Worm (Caenorhabditis elegans): ENCODE results near the gene srh-190.

The srh-190 gene

DNA sequence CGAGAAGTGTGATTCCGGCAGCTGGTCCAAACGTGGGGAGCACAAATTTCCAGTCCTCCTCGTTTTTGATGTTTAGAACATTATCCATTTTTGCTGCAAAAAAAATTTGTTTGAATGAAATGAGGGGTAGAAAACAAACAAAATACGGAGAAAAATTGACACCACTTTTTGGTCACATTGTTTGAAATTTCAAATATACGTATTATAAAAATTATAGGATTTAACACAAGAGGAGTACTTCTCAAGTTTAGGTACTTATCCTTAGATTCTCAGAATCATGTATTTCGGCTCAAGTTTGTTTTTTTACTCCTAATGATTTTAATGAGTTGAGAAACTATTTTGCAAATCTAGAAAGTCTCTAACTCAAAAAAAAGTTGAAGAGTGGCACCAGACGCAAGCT is 11.0 kb upstream of the srh-190 start, which contains the start of gene C17E7.12:
Gene C17E7.12 (minus strand): TSS at position 101 of the 400 bp plus-strand sequence.
- TF ChIP-seq unc-62 (GFP tag; optimal IDR thresholded peaks at IDR 0.05), result no peak

DNA sequence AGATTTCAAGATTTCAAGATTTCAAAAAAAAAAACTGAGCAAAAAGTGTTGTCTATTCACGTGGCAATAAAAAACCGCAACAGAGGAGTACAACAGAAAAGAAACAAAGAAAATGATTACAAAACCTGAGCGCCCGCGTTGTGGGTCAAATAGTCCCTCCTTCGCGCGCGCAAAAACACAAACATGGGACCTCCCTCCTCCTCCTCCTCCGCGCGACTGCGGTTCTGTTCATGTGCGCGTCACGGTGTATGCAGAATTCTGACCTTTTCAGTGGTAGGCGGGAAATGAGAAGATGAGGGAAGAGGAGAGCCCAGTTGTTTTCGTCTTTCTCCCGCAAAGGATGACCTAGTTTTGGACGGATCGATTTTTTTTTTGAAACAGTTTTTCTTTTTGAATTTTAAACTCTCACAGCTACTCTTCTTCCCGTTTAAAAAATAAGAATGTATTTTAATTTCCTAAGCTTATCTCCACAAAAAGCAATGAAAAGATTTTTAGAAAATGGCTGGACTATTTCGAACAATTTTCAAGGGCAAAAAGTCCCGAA is 10.5 kb upstream of the srh-190 start, which contains the start of gene C17E7.4:
Gene C17E7.4 (plus strand): TSS at position 494 of the 544 bp plus-strand sequence.
- TF ChIP-seq unc-62 (GFP tag; optimal IDR thresholded peaks at IDR 0.05), result no peak

DNA sequence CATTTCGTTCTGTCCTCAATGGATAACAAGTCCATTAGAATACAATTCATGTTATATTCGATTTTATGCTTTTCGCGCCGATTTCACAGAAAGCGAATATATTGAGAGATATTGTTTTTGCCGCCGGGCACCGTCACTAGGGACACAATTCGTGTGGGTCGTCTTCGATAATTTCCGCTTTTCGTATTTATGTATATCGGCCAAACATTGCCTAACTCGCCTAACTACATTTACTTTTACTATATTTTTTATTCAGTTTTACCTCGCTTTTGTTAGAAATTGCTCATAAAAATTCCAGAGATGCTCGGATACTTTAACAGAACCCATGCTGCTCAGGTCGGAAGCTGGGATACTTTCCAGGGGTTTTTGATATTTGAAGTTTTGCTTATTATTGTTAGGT is 8.2 kb upstream of the srh-190 start, which contains the start of gene sre-9:
Gene sre-9 (plus strand): TSS at position 301 of the 400 bp plus-strand sequence.
- TF ChIP-seq unc-62 (GFP tag; optimal IDR thresholded peaks at IDR 0.05), result no peak

DNA sequence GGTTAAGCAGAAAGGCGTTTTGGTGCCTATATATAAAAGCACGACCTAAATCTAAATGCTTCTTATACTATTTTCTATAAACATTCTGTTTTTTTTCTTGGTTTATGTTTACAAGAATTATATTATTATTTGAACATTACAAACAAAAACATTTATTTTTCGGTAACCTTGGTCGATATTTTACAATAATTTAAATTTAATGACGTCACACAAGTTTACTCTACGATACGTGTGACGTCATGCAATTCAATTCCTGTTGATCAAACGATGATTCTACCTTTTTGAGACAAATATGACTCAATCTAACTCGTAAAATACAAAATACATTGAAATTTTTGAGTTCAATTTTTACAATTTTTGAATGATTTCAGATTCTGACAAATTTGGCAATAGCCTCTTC is 6.9 kb upstream of the srh-190 start:
- TF ChIP-seq unc-62 (GFP tag; optimal IDR thresholded peaks at IDR 0.05), result no peak

DNA sequence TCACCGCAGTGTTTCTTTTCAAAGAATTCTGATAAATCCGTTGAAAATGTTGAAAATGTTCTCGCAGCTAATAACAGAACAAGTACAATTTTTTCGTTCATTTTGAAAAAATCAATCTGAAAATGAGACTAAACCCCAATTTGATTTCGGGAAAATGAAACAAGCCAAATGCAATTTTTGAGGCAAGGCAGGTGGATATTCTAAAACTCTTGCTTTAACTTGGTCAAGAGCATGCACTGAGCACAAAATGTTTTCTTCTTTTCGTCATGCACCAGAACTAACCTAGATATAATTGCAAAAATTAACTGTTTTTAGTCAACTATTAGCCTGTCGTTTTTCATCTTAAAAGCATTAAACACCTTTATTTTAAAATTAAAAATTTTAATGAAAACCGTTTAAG is 2.8 kb upstream of the srh-190 start, which contains the start of gene irld-22:
Gene irld-22 (minus strand): TSS at position 101 of the 400 bp plus-strand sequence.
- no peak for TF ChIP-seq unc-62 (GFP tag; optimal IDR thresholded peaks at IDR 0.05)

DNA sequence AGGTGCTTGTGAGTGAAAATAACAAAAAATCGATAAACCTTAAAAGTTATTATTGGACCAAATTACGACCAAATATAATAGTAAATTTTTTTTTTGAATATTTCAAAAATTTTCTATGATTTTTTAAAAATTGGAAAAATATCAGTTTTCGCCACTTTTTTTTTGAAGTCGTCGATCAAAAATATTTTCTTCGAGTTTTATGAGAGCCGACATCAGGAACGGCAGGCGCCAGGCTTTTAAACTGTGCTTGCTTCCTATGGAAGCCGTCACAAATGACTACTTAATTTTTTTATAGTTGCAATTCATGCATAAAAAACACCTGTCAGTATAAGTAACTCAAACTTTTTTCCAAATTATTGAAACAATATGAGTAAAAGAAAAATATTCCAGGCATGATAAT is 517 bp downstream of the srh-190 start:
- TF ChIP-seq unc-62 (GFP tag; optimal IDR thresholded peaks at IDR 0.05), result no peak

DNA sequence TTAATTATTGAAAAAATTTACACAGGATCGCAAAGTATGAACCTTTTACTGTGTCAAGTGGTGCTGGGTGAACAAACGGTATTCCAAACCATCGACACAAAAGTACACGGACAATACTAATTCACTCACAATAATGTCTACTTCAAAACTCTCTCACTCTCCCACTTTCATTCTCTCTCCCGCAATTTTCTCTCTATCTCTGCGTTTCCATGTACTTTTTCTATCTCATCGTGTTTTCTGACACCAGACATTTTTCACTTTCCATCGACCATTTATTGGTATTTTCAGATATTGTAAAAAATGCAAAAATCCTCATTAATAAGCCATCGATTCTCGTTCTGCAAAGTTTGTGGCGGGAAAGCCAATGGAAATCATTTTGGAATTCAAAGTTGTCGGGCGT is 2.9 kb downstream of the srh-190 start, which contains the start of gene nhr-156:
Gene nhr-156 (plus strand): TSS at position 266 of the 400 bp plus-strand sequence.
- TF ChIP-seq unc-62 (GFP tag; optimal IDR thresholded peaks at IDR 0.05), result no peak

DNA sequence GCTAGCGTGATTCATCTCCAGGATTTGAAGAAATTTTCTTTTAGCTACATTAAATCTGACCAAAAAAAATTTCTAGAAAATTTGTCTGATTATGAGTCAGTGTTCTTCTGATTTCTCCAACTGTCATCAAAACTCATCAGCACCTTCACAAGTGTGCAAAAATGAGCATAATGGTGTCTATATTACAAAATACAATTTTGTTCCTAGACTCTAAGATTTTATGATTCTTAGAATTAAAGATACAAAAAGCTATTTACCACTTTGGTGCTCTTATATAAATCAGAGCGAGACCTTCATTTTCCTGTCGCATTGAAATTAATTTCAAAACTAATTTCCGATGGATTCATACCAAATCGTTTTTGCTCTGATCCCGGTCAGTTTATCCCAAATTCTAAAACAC is 9.6 kb downstream of the srh-190 start, which contains the start of gene srx-68:
Gene srx-68 (plus strand): TSS at position 301 of the 400 bp plus-strand sequence.
- TF ChIP-seq unc-62 (GFP tag; optimal IDR thresholded peaks at IDR 0.05), result no peak

DNA sequence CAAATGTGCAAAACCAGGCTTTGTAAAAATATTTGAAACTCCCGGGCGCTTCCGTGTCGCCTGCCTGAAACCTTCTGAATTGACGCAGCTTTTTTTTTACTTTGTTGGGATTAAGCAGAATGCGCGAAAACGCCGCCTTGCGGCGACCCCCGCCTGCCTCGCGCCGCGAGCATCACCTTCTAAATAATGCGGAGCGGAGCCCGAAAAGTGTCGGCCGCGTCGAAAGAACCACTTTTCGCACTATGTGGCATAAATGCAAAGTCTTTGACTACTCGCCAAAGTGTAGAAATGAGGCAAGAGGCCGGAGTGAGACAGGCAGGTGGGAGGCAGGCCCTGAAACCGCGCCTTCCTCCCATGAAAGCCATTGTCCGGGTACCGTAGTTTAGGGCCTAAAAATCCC is 10.2 kb downstream of the srh-190 start:
- no peak for TF ChIP-seq unc-62 (GFP tag; optimal IDR thresholded peaks at IDR 0.05)

DNA sequence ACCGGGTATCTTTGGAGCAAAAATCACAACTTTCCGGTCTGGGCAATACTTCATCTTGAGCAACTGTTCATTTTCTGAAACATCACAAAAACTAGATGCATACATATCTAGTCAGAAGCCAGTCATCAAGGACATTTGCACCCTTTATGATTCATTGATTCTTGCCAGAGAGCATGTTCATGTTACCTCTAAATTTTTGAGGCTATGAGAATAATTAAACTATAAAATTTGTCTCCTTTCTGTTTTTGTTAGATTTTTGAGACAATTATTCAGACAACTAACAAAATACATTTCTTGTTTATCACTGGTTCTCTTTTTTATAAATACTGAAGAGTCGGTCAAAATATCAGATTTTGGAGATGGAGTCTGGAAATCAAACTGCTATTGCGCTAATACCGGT is 13.6 kb downstream of the srh-190 start, which contains the start of gene srx-67:
Gene srx-67 (plus strand): TSS at position 301 of the 400 bp plus-strand sequence.
- no peak for TF ChIP-seq unc-62 (GFP tag; optimal IDR thresholded peaks at IDR 0.05)

DNA sequence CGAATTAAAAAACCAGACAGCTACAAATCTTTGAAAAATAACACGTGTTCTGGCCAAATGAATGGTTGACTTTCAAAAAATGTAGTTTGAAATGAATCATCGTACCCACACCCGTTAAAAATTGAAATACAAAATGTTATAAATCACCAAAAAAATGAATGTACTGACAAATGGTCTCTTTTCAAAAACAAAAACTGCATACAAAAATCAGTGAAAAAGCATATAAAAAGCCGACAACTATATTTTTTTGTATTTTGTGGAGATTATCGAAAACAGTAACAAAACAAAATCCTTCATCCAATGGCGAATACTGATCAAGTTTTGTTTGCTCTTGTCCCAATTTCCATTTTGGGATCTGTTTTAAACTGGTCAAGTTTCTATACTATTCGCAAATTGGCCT is 16.4 kb downstream of the srh-190 start, which contains the start of gene srx-66:
Gene srx-66 (plus strand): TSS at position 301 of the 400 bp plus-strand sequence.
- TF ChIP-seq unc-62 (GFP tag; optimal IDR thresholded peaks at IDR 0.05), result no peak

DNA sequence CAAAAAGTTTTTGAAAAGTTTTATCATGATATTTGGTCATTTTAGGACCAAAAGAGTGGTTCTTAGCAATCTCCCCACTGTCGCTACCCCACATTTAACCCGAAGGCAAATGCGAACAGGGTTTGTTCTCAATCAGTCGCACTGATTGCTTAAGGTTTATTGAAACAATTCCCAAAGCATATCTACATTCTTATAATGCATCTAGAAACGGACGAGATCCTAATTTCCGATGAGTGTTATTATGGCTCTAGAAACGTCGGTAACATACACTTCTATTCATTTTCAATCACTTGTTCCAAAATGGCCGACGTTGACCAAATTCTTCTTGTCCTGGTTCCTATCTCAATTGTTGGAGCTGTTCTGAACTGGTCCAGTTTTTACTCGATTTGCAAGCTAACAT is 18.7 kb downstream of the srh-190 start, which contains the start of gene srx-65:
Gene srx-65 (plus strand): TSS at position 301 of the 400 bp plus-strand sequence.
- TF ChIP-seq unc-62 (GFP tag; optimal IDR thresholded peaks at IDR 0.05), result no peak

DNA sequence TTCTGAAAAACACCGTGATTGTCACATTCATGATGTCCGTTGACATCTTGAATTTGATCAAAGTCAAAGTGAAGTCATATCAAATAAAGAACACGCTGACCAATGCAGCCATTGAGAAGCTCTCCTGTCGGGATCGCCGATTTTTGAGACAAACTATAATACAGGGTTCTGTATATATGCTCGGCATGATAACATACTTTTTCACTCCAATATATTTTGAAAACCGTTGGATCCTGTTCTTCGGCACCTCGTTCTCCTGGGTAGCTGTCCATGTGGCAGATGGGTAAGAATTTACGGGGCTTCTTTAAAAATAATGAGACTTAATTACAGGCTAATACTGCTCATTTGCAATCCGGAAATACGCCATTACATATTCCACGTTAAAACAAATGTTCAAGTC is 19.6 kb downstream of the srh-190 start:
- TF ChIP-seq unc-62 (GFP tag; optimal IDR thresholded peaks at IDR 0.05), result no peak

DNA sequence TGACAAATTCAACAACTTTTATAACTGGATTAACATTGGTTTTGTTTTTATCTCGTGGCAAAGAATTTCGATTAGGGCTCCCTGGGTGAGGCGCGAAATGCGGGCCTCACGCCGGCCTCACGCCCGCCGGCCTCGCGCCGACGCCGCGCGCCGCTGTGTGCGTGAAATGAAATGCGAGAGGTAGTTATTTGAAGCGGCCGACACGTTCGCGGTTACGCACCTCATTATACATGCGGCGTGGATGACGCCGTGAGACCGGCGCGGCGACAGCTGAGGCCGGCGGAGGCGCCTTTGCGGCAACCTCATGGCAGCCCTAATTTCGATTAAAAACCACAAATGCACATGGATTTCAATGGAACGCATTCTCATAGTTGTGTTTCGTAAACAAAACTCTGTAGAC is 24.6 kb downstream of the srh-190 start:
- no peak for TF ChIP-seq unc-62 (GFP tag; optimal IDR thresholded peaks at IDR 0.05)

DNA sequence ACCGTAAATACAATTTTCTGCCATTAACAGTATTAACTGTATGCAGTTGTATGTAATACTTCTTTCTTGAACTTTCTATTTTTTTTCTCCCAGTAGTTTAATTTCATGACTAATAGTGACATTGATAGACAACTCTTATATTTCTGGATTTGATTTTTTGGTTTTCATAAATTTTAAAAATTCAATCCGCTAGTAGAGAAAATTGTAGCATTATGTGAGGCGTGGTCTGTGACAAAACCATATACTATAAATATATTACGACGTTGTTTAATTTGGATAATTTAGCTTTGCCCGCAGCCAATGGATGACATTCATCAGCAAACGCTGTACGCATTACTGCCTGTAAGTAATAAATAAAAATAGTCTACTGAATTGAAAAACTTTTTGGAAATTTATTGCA is 26.2 kb downstream of the srh-190 start, which contains the start of gene srx-64:
Gene srx-64 (plus strand): TSS at position 301 of the 400 bp plus-strand sequence.
- TF ChIP-seq unc-62 (GFP tag; optimal IDR thresholded peaks at IDR 0.05), result no peak

DNA sequence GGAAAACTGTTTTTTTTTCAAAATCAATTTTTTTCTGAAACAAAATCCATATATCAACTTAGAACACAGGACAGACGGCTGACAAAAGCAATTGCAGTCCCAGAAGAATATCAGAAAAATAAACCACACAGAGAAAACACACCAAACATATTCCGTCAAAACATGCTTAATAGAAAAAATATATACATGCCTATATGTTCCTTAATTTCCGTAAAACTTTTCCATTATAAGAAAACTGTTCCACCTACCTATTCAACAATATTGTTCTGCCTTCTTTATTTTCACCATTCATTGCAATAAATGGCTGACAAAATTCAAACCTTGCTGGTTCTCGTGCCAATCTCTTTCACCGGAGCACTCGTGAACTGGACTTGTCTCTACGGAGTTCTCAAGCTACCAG is 28.4 kb downstream of the srh-190 start, which contains the start of gene srx-63:
Gene srx-63 (plus strand): TSS at position 301 of the 400 bp plus-strand sequence.
- TF ChIP-seq unc-62 (GFP tag; optimal IDR thresholded peaks at IDR 0.05), result no peak

DNA sequence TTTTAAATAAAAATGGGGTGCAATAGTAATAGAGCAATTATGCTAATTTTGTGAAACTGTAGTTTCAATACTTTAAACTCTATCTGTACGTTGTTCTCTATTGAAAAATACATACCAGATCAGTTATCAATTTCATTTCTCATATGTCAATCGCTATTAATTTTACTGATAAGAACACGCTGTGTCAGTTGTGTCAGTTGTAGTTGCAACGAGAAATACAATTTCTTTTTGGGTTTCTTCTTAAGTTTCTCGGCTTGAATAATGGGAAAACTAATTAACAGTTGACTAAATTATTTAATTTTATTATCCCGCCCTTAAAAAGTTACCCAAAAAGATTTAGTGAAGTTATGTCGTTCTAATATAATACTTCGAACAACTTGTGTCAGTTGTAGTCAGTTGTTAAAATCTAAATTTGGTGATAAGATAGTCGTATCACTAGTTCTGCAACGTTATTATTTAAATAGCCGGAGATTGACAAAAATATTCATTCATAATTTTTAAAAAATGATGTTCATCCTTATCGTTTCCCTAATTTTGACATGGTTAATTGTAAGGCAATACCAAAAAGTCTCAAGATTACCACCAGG is 33.1 kb downstream of the srh-190 start, which contains the start of gene cyp-35A5:
Gene cyp-35A5 (plus strand): TSS at position 435 of the 587 bp plus-strand sequence.
- no peak for TF ChIP-seq unc-62 (GFP tag; optimal IDR thresholded peaks at IDR 0.05)
